Worm (Caenorhabditis elegans): Measurements from ENCODE around the gene ZK1307.3.

ZK1307.3 gene

ce11 chrII:9658915-9659314 is 6.1 kb upstream of the ZK1307.3 start, which contains the start of gene ZK1320.2:
Gene ZK1320.2 (minus strand): TSS chrII:9659002.
- TF ChIP-seq hmg-1.1 (GFP tag; IDR thresholded peaks at IDR 0.05) (no peak), pqm-1 (tag; optimal IDR thresholded peaks at IDR 0.05) (peak; percentile 69), R02D3.7 (tag; optimal IDR thresholded peaks at IDR 0.05) (no peak), daf-12 (tag; optimal IDR thresholded peaks at IDR 0.05) (no peak), daf-16 (GFP tag; optimal IDR thresholded peaks at IDR 0.05) (no peak), daf-16 (tag; optimal IDR thresholded peaks at IDR 0.05) (peak; percentile 43), Y48G9A.11 (GFP tag; IDR thresholded peaks at IDR 0.05) (no peak), spr-1 (tag; optimal IDR thresholded peaks at IDR 0.05) (no peak), T20F7.1 (GFP tag; optimal IDR thresholded peaks at IDR 0.05) (no peak), dmd-8 (GFP tag; IDR thresholded peaks at IDR 0.05) (no peak), dve-1 (tag; optimal IDR thresholded peaks at IDR 0.05; ENCODE audit: insufficient read depth) (peak; percentile 17), nhr-28 (tag; optimal IDR thresholded peaks at IDR 0.05) (peak; percentile 55), dmd-6 (GFP tag; IDR thresholded peaks at IDR 0.05) (peak; percentile 48; the same call in 1 of the 2 replicates), madf-5 (GFP tag; IDR thresholded peaks at IDR 0.05) (no peak), zip-2 (tag; optimal IDR thresholded peaks at IDR 0.05) (no peak), fos-1 (tag; optimal IDR thresholded peaks at IDR 0.05) (no peak), mes-2 (tag; optimal IDR thresholded peaks at IDR 0.05; ENCODE audit: poor library complexity, severe bottlenecking) (no peak), F49E8.2 (tag; optimal IDR thresholded peaks at IDR 0.05; ENCODE audit: borderline replicate concordance) (no peak), lin-39 (tag; optimal IDR thresholded peaks at IDR 0.05) (no peak)

- TF ChIP-seq nhr-11 (tag; optimal IDR thresholded peaks at IDR 0.05) (no peak), mxl-2 (GFP tag; conservative IDR thresholded peaks at IDR 0.05) (no peak), daf-16 (GFP tag; optimal IDR thresholded peaks at IDR 0.05) (no peak), daf-16 (tag; optimal IDR thresholded peaks at IDR 0.05) (peak; percentile 65), R02D3.7 (tag; optimal IDR thresholded peaks at IDR 0.05) (no peak), unc-62 (GFP tag; optimal IDR thresholded peaks at IDR 0.05 in 1 of 2) (peak in 1 of 2 experiments; percentile 3), unc-62 (tag; optimal IDR thresholded peaks at IDR 0.05) (no peak), nhr-48 (tag; optimal IDR thresholded peaks at IDR 0.05) (peak; percentile 67), aha-1 (tag) (peak; percentile 2), dmd-6 (GFP tag; IDR thresholded peaks at IDR 0.05) (peak; percentile 90), duxl-1 (tag; optimal IDR thresholded peaks at IDR 0.05; ENCODE audit: poor library complexity) (no peak), dve-1 (tag; optimal IDR thresholded peaks at IDR 0.05; ENCODE audit: insufficient read depth) (peak; percentile 58), T20F7.1 (GFP tag; optimal IDR thresholded peaks at IDR 0.05) (peak; percentile 16), mxl-3 (GFP tag; optimal IDR thresholded peaks at IDR 0.05) (peak; percentile 98), Y48G9A.11 (GFP tag; IDR thresholded peaks at IDR 0.05) (no peak), lin-13 (GFP tag; optimal IDR thresholded peaks at IDR 0.05) (peak; percentile 84), mep-1 (tag; optimal IDR thresholded peaks at IDR 0.05) (peak; percentile 30), dpl-1 (GFP tag; optimal IDR thresholded peaks at IDR 0.05) (no peak), nhr-28 (tag; optimal IDR thresholded peaks at IDR 0.05) (peak; percentile 62), pqm-1 (tag; optimal IDR thresholded peaks at IDR 0.05) (peak; percentile 22), hlh-11 (tag; optimal IDR thresholded peaks at IDR 0.05) (peak; percentile 68), dmd-8 (GFP tag; IDR thresholded peaks at IDR 0.05) (0 out of 2 replicates have a peak, but pooled peaks have one; percentile 25), mdl-1 (tag; optimal IDR thresholded peaks at IDR 0.05) (peak in 1 of 2 experiments; percentile 60), php-3 (GFP tag; IDR thresholded peaks at IDR 0.05) (peak; percentile 55; the same call in 1 of the 2 replicates), nhr-102 (tag; optimal IDR thresholded peaks at IDR 0.05) (peak; percentile 36), hif-1 (tag; optimal IDR thresholded peaks at IDR 0.05) (no peak), cey-2 (tag; optimal IDR thresholded peaks at IDR 0.05; ENCODE audit: borderline replicate concordance, insufficient read depth) (no peak), ceh-20 (GFP tag; IDR thresholded peaks at IDR 0.05) (peak; percentile 47; the same call in 1 of the 2 replicates)
Observed at ce11 chrII:9656210-9656755, 3.5 kb upstream of the ZK1307.3 start, which contains the start of gene gstk-1. Gene gstk-1 (plus strand): TSS chrII:9656705.

Data from whole organism, L4 larva.